Fruit fly (Drosophila melanogaster) whole organism, embryonic: Measurements from ENCODE around the gene Adck5.

Experiments used
- CG10321 ChIP-seq: fragments of 200-800 bp; sonication (Bioruptor generic); IDR thresholded peaks from 2 replicates; pipeline ENCODE4 v1.3.6; 2022; ENCODE audit warnings: missing biosample characterization, missing genetic modification characterization
- CG1233 ChIP-seq: fragments of 200-800 bp; sonication (Bioruptor generic); optimal IDR thresholded peaks from 4 replicates; lab custom pipeline; 2018; ENCODE audit warnings: missing biosample characterization, mild to moderate bottlenecking, missing genetic modification characterization
- CG13287 ChIP-seq: fragments of 200-800 bp; sonication (Bioruptor generic); IDR thresholded peaks from 2 replicates; pipeline ENCODE4 v1.3.6; 2022; ENCODE audit warnings: missing biosample characterization, missing genetic modification characterization; ENCODE audit not compliant: partially characterized antibody
- CG14050 ChIP-seq: fragments of 200-800 bp; sonication (Bioruptor generic); IDR thresholded peaks from 3 replicates; pipeline ENCODE4 v1.3.6; 2022; ENCODE audit warnings: missing biosample characterization, missing genetic modification characterization
- CG2129 ChIP-seq: fragments of 200-800 bp; sonication (Bioruptor generic); IDR thresholded peaks from 2 replicates; pipeline ENCODE4 v1.3.6; 2022; ENCODE audit warnings: missing biosample characterization, missing genetic modification characterization; ENCODE audit not compliant: partially characterized antibody
- CG30403 ChIP-seq: fragments of 200-800 bp; sonication (Bioruptor generic); optimal IDR thresholded peaks from 3 replicates; lab custom pipeline; 2016; ENCODE audit warnings: missing biosample characterization, missing genetic modification characterization
- CG31441 ChIP-seq: fragments of 200-800 bp; sonication (Bioruptor generic); IDR thresholded peaks from 2 replicates; pipeline ENCODE4 v1.3.6; 2022; ENCODE audit warnings: missing biosample characterization, missing genetic modification characterization
- CG4328 ChIP-seq: fragments of 200-800 bp; sonication (Bioruptor generic); optimal IDR thresholded peaks from 3 replicates; lab custom pipeline; 2017; ENCODE audit warnings: missing biosample characterization, missing genetic modification reagents, missing genetic modification characterization
- CG43689 ChIP-seq: fragments of 200-800 bp; sonication (Bioruptor generic); IDR thresholded peaks from 2 replicates; pipeline ENCODE4 v1.3.6; 2022; ENCODE audit warnings: missing biosample characterization, missing genetic modification characterization
- CG4617 ChIP-seq: fragments of 200-800 bp; sonication (Bioruptor generic); optimal IDR thresholded peaks from 3 replicates; lab custom pipeline; 2016; ENCODE audit warnings: missing biosample characterization, missing genetic modification characterization, borderline replicate concordance
- CG5180 ChIP-seq: fragments of 200-800 bp; sonication (Bioruptor generic); optimal IDR thresholded peaks from 3 replicates; lab custom pipeline; 2017; ENCODE audit warnings: missing biosample characterization, missing genetic modification characterization, mild to moderate bottlenecking, moderate library complexity, missing genetic modification reagents
- CG9797 ChIP-seq: fragments of 200-800 bp; sonication (Bioruptor generic); optimal IDR thresholded peaks from 3 replicates; lab custom pipeline; 2018; ENCODE audit warnings: missing biosample characterization, mild to moderate bottlenecking, missing genetic modification characterization
- Dp ChIP-seq: fragments of 200-800 bp; sonication (Bioruptor generic); optimal IDR thresholded peaks from 2 replicates; lab custom pipeline; 2018; ENCODE audit warnings: missing biosample characterization, mild to moderate bottlenecking, missing genetic modification characterization, moderate library complexity
- Drgx ChIP-seq: fragments of 200-800 bp; sonication (Bioruptor generic); IDR thresholded peaks from 2 replicates; pipeline ENCODE4 v1.3.6; 2022; ENCODE audit warnings: missing biosample characterization, missing genetic modification characterization
- E2f2 ChIP-seq: fragments of 200-800 bp; sonication (Bioruptor generic); IDR thresholded peaks from 2 replicates; pipeline ENCODE4 v1.3.6; 2022; ENCODE audit warnings: missing biosample characterization, missing genetic modification characterization
- Elba2 ChIP-seq: fragments of 200-800 bp; sonication (Bioruptor generic); optimal IDR thresholded peaks from 3 replicates; lab custom pipeline; 2016; ENCODE audit warnings: missing biosample characterization, missing genetic modification characterization
- Ets65A ChIP-seq: fragments of 200-800 bp; sonication (Bioruptor generic); peaks from one replicate; lab custom pipeline; 2016; ENCODE audit warnings: missing biosample characterization, missing genetic modification characterization
- HLH3B ChIP-seq: fragments of 200-800 bp; sonication (Bioruptor generic); IDR thresholded peaks from 2 replicates; pipeline ENCODE4 v1.3.6; 2022; ENCODE audit warnings: missing biosample characterization, missing genetic modification characterization
- Jarid2 ChIP-seq: fragments of 200-800 bp; sonication (Bioruptor generic); optimal IDR thresholded peaks from 3 replicates; lab custom pipeline; 2017; ENCODE audit warnings: mild to moderate bottlenecking, missing biosample characterization, missing genetic modification reagents, missing genetic modification characterization
- MBD-R2 ChIP-seq: fragments of 200-800 bp; sonication (Bioruptor generic); IDR thresholded peaks from 2 replicates; pipeline ENCODE4 v1.3.6; 2022; ENCODE audit warnings: missing biosample characterization, missing genetic modification characterization
- MESR4 ChIP-seq: fragments of 200-800 bp; sonication (Bioruptor generic); optimal IDR thresholded peaks from 2 replicates; lab custom pipeline; 2018; ENCODE audit warnings: missing biosample characterization, mild to moderate bottlenecking, missing genetic modification characterization, moderate library complexity
- Med ChIP-seq: fragments of 200-800 bp; sonication (Bioruptor generic); peaks from one replicate; lab custom pipeline; 2016; ENCODE audit warnings: missing biosample characterization, missing genetic modification characterization, mild to moderate bottlenecking, inconsistent platforms, moderate library complexity
- Myb ChIP-seq: fragments of 200-800 bp; sonication (Bioruptor generic); optimal IDR thresholded peaks from 2 replicates; lab custom pipeline; 2016; ENCODE audit warnings: missing biosample characterization, missing genetic modification characterization
- Neu2 ChIP-seq: fragments of 200-800 bp; sonication (Bioruptor generic); optimal IDR thresholded peaks from 3 replicates; lab custom pipeline; 2016; ENCODE audit warnings: missing biosample characterization, missing genetic modification characterization, borderline replicate concordance
- ab ChIP-seq: fragments of 200-800 bp; sonication (Bioruptor generic); optimal IDR thresholded peaks from 2 replicates; lab custom pipeline; 2016; ENCODE audit warnings: missing biosample characterization, missing genetic modification characterization
- ash1 ChIP-seq: fragments of 200-800 bp; sonication (Bioruptor generic); optimal IDR thresholded peaks from 2 replicates; lab custom pipeline; 2018; ENCODE audit warnings: missing biosample characterization, mild to moderate bottlenecking, missing genetic modification characterization
- bbx ChIP-seq: fragments of 200-800 bp; sonication (Bioruptor generic); IDR thresholded peaks from 2 replicates; pipeline ENCODE4 v1.3.6; 2022; ENCODE audit warnings: missing biosample characterization, missing genetic modification characterization; ENCODE audit not compliant: partially characterized antibody
- ci ChIP-seq: fragments of 200-800 bp; sonication (Bioruptor generic); IDR thresholded peaks from 3 replicates; pipeline ENCODE4 v1.3.6; 2022; ENCODE audit warnings: missing biosample characterization, missing genetic modification characterization
- crp ChIP-seq, 2 experiments: fragments of 200-800 bp; sonication (Bioruptor generic); optimal IDR thresholded peaks; 2 replicates in 1 of 2; 3 replicates in 1 of 2; lab custom pipeline; 2017; ENCODE audit warnings: missing biosample characterization in 2 of 2, missing genetic modification characterization in 2 of 2, mild to moderate bottlenecking in 1 of 2, moderate library complexity in 1 of 2
- dpn ChIP-seq, 2 experiments: fragments of 200-800 bp; sonication (Bioruptor generic); optimal IDR thresholded peaks; 3 replicates each; lab custom pipeline; 2016; ENCODE audit warnings: missing biosample characterization in 2 of 2, missing genetic modification characterization in 2 of 2
- gce ChIP-seq: fragments of 200-800 bp; sonication (Bioruptor generic); IDR thresholded peaks from 3 replicates; pipeline ENCODE4 v1.3.6; 2022; ENCODE audit warnings: missing biosample characterization, missing genetic modification characterization
- gfzf ChIP-seq: fragments of 200-800 bp; sonication (Bioruptor generic); optimal IDR thresholded peaks from 2 replicates; lab custom pipeline; 2016; ENCODE audit warnings: missing biosample characterization, mild to moderate bottlenecking, missing genetic modification characterization, moderate library complexity
- insv ChIP-seq, 2 experiments: fragments of 200-800 bp; sonication (Bioruptor generic); optimal IDR thresholded peaks; 3 replicates each; lab custom pipeline; 2016 to 2018; ENCODE audit warnings: missing biosample characterization in 2 of 2, missing genetic modification characterization in 2 of 2
- knrl ChIP-seq: fragments of 200-800 bp; sonication (Bioruptor generic); IDR thresholded peaks from 3 replicates; pipeline ENCODE4 v1.3.6; 2022; ENCODE audit warnings: missing biosample characterization, missing genetic modification characterization; ENCODE audit not compliant: partially characterized antibody
- lmd ChIP-seq: fragments of 200-800 bp; sonication (Bioruptor generic); IDR thresholded peaks from 2 replicates; pipeline ENCODE4 v1.3.6; 2022; ENCODE audit warnings: missing biosample characterization, missing genetic modification characterization
- otp ChIP-seq: fragments of 200-800 bp; sonication (Bioruptor generic); IDR thresholded peaks from 3 replicates; pipeline ENCODE4, ENCODE4 v1.3.6; 2022; ENCODE audit warnings: missing biosample characterization, missing genetic modification characterization
- pzg ChIP-seq: fragments of 200-800 bp; sonication (Bioruptor generic); optimal IDR thresholded peaks from 3 replicates; lab custom pipeline; 2018; ENCODE audit warnings: missing biosample characterization, mild to moderate bottlenecking, missing genetic modification characterization, moderate library complexity
- sim ChIP-seq: fragments of 200-800 bp; sonication (Bioruptor generic); IDR thresholded peaks from 2 replicates; pipeline ENCODE4 v1.3.6; 2022; ENCODE audit warnings: missing biosample characterization, missing genetic modification characterization
- ssp ChIP-seq: fragments of 200-800 bp; sonication (Bioruptor generic); IDR thresholded peaks from 2 replicates; pipeline ENCODE4 v1.3.6; 2022; ENCODE audit warnings: missing biosample characterization, missing genetic modification characterization
- stwl ChIP-seq: fragments of 200-800 bp; sonication (Bioruptor generic); optimal IDR thresholded peaks from 3 replicates; lab custom pipeline; 2018; ENCODE audit warnings: missing biosample characterization, mild to moderate bottlenecking, missing genetic modification characterization, moderate library complexity

Adck5 gene

dm6 chr3L:11155380-11155779 lies 14.2 kb upstream of the Adck5 start (continued):
- TF ChIP-seq CG10321 (GFP tag; lab: Robert Waterston, UW) (0 out of 2 replicates have a peak, but pooled peaks have one; percentile 19), Ets65A (GFP tag; lab: Kevin White, UChicago) (peak; percentile 14), lmd (GFP tag; lab: Robert Waterston, UW) (peak; percentile 5), HLH3B (GFP tag; lab: Robert Waterston, UW) (0 out of 2 replicates have a peak, but pooled peaks have one; percentile 17), ci (GFP tag; lab: Robert Waterston, UW) (0 out of 3 replicates have a peak, but pooled peaks have one; percentile 21), dpn (GFP tag; optimal IDR thresholded peaks at IDR 0.05; lab: Kevin White, UChicago) (peak in 1 of 2 experiments; percentile 6), ash1 (GFP tag; lab: Kevin White, UChicago) (no peak), CG31441 (GFP tag; lab: Robert Waterston, UW) (0 out of 2 replicates have a peak, but pooled peaks have one; percentile 10), knrl (GFP tag; lab: Robert Waterston, UW) (no peak), ab (GFP tag; lab: Kevin White, UChicago) (no peak), CG14050 (GFP tag; lab: Robert Waterston, UW) (0 out of 3 replicates have a peak, but pooled peaks have one; percentile 28), Drgx (GFP tag; lab: Robert Waterston, UW) (peak; percentile 78), ssp (GFP tag; lab: Robert Waterston, UW) (peak; percentile 23; the same call in 1 of the 2 replicates), E2f2 (GFP tag; lab: Robert Waterston, UW) (peak; percentile 21; the same call in 1 of the 2 replicates)

- TF ChIP-seq CG1233 (GFP tag; lab: Kevin White, UChicago), result no peak
- no peak for TF ChIP-seq CG4328 (GFP tag; lab: Kevin White, UChicago)
- TF ChIP-seq pzg (GFP tag; lab: Kevin White, UChicago), result peak; percentile 32
- no peak for TF ChIP-seq gce (GFP tag; lab: Robert Waterston, UW)
- TF ChIP-seq CG13287, result peak; percentile 33; the same call in 1 of the 2 replicates
- TF ChIP-seq MBD-R2, result peak; percentile 69
- TF ChIP-seq otp (GFP tag; lab: Robert Waterston, UW), result no peak
- TF ChIP-seq CG30403 (GFP tag; lab: Kevin White, UChicago), result no peak
- TF ChIP-seq MESR4 (GFP tag; lab: Kevin White, UChicago), result peak; percentile 23
- peak; percentile 63 for TF ChIP-seq Med
- TF ChIP-seq E2f2 (GFP tag; lab: Robert Waterston, UW), result peak; percentile 30; the same call in 1 of the 2 replicates
- peak in 1 of 2 experiments; percentile 90 for TF ChIP-seq insv (GFP tag; optimal IDR thresholded peaks at IDR 0.05; lab: Kevin White, UChicago)
- TF ChIP-seq Neu2 (GFP tag; lab: Kevin White, UChicago), result peak; percentile 95
- TF ChIP-seq Dp, result peak; percentile 24
- TF ChIP-seq stwl (tag; lab: Kevin White, UChicago), result peak; percentile 80
- peak; percentile 38 for TF ChIP-seq Elba2 (GFP tag; lab: Kevin White, UChicago)
- peak; percentile 13; the same call in 1 of the 2 replicates for TF ChIP-seq bbx (GFP tag; lab: Robert Waterston, UW)
- peak; percentile 34 for TF ChIP-seq Myb (GFP tag; lab: Kevin White, UChicago)
- TF ChIP-seq CG2129 (GFP tag; lab: Robert Waterston, UW), result no peak
- TF ChIP-seq crp (GFP tag; optimal IDR thresholded peaks at IDR 0.05; lab: Kevin White, UChicago), result peak in 1 of 2 experiments; percentile 51
- TF ChIP-seq CG43689 (GFP tag; lab: Robert Waterston, UW), result 0 out of 2 replicates have a peak, but pooled peaks have one; percentile 22
- peak; percentile 52 for TF ChIP-seq CG9797 (GFP tag; lab: Kevin White, UChicago)
- TF ChIP-seq gfzf, result peak; percentile 77
- TF ChIP-seq sim, result no peak
- no peak for TF ChIP-seq CG5180 (GFP tag; lab: Kevin White, UChicago)
- TF ChIP-seq Jarid2 (GFP tag; lab: Kevin White, UChicago), result no peak
- TF ChIP-seq CG4617 (GFP tag; lab: Kevin White, UChicago), result peak; percentile 7
Measured at dm6 chr3L:11164899-11165298, 4.7 kb upstream of the Adck5 start, which contains the start of gene Alg10. TSS of gene Alg10 (plus strand) at chr3L:11164971.
